Worm (Caenorhabditis elegans): Measurements from ENCODE around the gene T04F3.1.

T04F3.1 gene

ce11 chrV:11764373-11764954, 24.6 kb downstream of the T04F3.1 start, which contains the start of the genes F55A11.1 and syx-5 (continued):
- peak; percentile 52 for TF ChIP-seq fkh-10 (GFP tag; optimal IDR thresholded peaks at IDR 0.05)
- peak; percentile 40 for TF ChIP-seq vab-15 (tag; optimal IDR thresholded peaks at IDR 0.05)
- TF ChIP-seq mep-1 (tag; optimal IDR thresholded peaks at IDR 0.05): peak; percentile 93
- peak; percentile 94 for TF ChIP-seq sup-37 (GFP tag; optimal IDR thresholded peaks at IDR 0.05)
- peak; percentile 89 for TF ChIP-seq ztf-4 (tag; optimal IDR thresholded peaks at IDR 0.05)
- peak; percentile 81 for TF ChIP-seq efl-3 (GFP tag; optimal IDR thresholded peaks at IDR 0.05)
- TF ChIP-seq nhr-90 (tag; optimal IDR thresholded peaks at IDR 0.05; ENCODE audit: poor library complexity): peak; percentile 96

ce11 chrV:11767028-11767427, 27.2 kb downstream of the T04F3.1 start, which contains the start of gene sel-11:
sel-11 (plus strand) TSS chrV:11767328.
- TF ChIP-seq isw-1 (GFP tag; IDR thresholded peaks at IDR 0.05) (no peak), grh-1 (GFP tag; IDR thresholded peaks at IDR 0.05) (no peak), efl-1 (optimal IDR thresholded peaks at IDR 0.05) (no peak), efl-1 (GFP tag; optimal IDR thresholded peaks at IDR 0.05 in 1 of 2) (no peak), xbp-1 (tag; optimal IDR thresholded peaks at IDR 0.05) (no peak), lin-35 (GFP tag; optimal IDR thresholded peaks at IDR 0.05) (no peak), sox-4 (tag; optimal IDR thresholded peaks at IDR 0.05) (no peak), Y116A8C.19 (tag; optimal IDR thresholded peaks at IDR 0.05; ENCODE audit: borderline replicate concordance) (no peak), lir-3 (tag; optimal IDR thresholded peaks at IDR 0.05; ENCODE audit: poor library complexity) (no peak), rnt-1 (tag; optimal IDR thresholded peaks at IDR 0.05) (no peak)

ce11 chrV:11769646-11770045, 29.8 kb downstream of the T04F3.1 start:
- TF ChIP-seq efl-1 (optimal IDR thresholded peaks at IDR 0.05) (no peak), efl-1 (GFP tag; optimal IDR thresholded peaks at IDR 0.05 in 1 of 2) (peak in 1 of 2 experiments; percentile 56), egl-27 (tag; optimal IDR thresholded peaks at IDR 0.05) (no peak)

- TF ChIP-seq C16A3.4 (tag; optimal IDR thresholded peaks at IDR 0.05): no peak
- no peak for TF ChIP-seq nhr-84 (tag; optimal IDR thresholded peaks at IDR 0.05)
- TF ChIP-seq alr-1 (tag; optimal IDR thresholded peaks at IDR 0.05; ENCODE audit: borderline replicate concordance): no peak
- no peak for TF ChIP-seq tlp-1 (tag; optimal IDR thresholded peaks at IDR 0.05)
- no peak for TF ChIP-seq lin-39 (tag; optimal IDR thresholded peaks at IDR 0.05)
- TF ChIP-seq mab-9 (GFP tag; IDR thresholded peaks at IDR 0.05): no peak
- peak; percentile 52 for TF ChIP-seq nhr-85 (tag)
- TF ChIP-seq blmp-1 (tag; optimal IDR thresholded peaks at IDR 0.05): peak; percentile 35
- no peak for TF ChIP-seq sup-37 (GFP tag; optimal IDR thresholded peaks at IDR 0.05)
- no peak for TF ChIP-seq snu-23 (GFP tag; optimal IDR thresholded peaks at IDR 0.05)
- TF ChIP-seq C34B4.2 (tag; optimal IDR thresholded peaks at IDR 0.05): no peak
- no peak for TF ChIP-seq ceh-88 (GFP tag; IDR thresholded peaks at IDR 0.05)
- peak in 1 of 2 experiments; percentile 29 for TF ChIP-seq lsy-2 (tag; optimal IDR thresholded peaks at IDR 0.05)
- TF ChIP-seq snpc-4 (tag; optimal IDR thresholded peaks at IDR 0.05): no peak
- TF ChIP-seq swsn-7 (tag; optimal IDR thresholded peaks at IDR 0.05): no peak
- no peak for TF ChIP-seq nhr-12 (tag; optimal IDR thresholded peaks at IDR 0.05)
- peak; percentile 27 to 48 (median 46) for TF ChIP-seq dpl-1 (GFP tag; optimal IDR thresholded peaks at IDR 0.05)
- TF ChIP-seq jun-1 (tag; optimal IDR thresholded peaks at IDR 0.05): no peak
- no peak for TF ChIP-seq efl-3 (GFP tag; optimal IDR thresholded peaks at IDR 0.05)
- TF ChIP-seq isw-1 (GFP tag; IDR thresholded peaks at IDR 0.05): no peak
- TF ChIP-seq elt-2 (tag; optimal IDR thresholded peaks at IDR 0.05): no peak
- TF ChIP-seq efl-1 (optimal IDR thresholded peaks at IDR 0.05): peak in 1 of 2 experiments; percentile 42
- TF ChIP-seq efl-1 (GFP tag; optimal IDR thresholded peaks at IDR 0.05 in 1 of 2): peak; percentile 50 to 92
- no peak for TF ChIP-seq egl-13 (tag; optimal IDR thresholded peaks at IDR 0.05)
- TF ChIP-seq lin-35 (GFP tag; optimal IDR thresholded peaks at IDR 0.05): peak in 1 of 2 experiments; percentile 43
- no peak for TF ChIP-seq mdl-1 (tag; optimal IDR thresholded peaks at IDR 0.05)
- no peak for TF ChIP-seq fos-1 (tag; optimal IDR thresholded peaks at IDR 0.05)
- TF ChIP-seq mef-2 (tag; optimal IDR thresholded peaks at IDR 0.05): no peak
- TF ChIP-seq tbx-2 (tag; optimal IDR thresholded peaks at IDR 0.05): no peak
- TF ChIP-seq nhr-71 (tag; optimal IDR thresholded peaks at IDR 0.05): peak; percentile 9
- TF ChIP-seq nhr-76 (tag; optimal IDR thresholded peaks at IDR 0.05): no peak
- TF ChIP-seq ztf-4 (tag; optimal IDR thresholded peaks at IDR 0.05): no peak
- no peak for TF ChIP-seq unc-86 (tag; optimal IDR thresholded peaks at IDR 0.05)
Observed at ce11 chrV:11770053-11770517, 30.2 kb downstream of the T04F3.1 start, which contains the start of gene F55A11.4. F55A11.4 (plus strand) TSS chrV:11770467.
